Worm (Caenorhabditis elegans) whole organism, young adult: Measurements from ENCODE around the gene M70.5.
A peak's percentile ranks its signal among the peaks of the same experiment; 100 is the strongest.

ENCODE experiments used
- F37B4.10 ChIP-seq: fragments of 200-800 bp; sonication (Bioruptor generic); IDR thresholded peaks from 2 replicates; pipeline ENCODE4 v1.3.6; 2022; ENCODE audit warnings: missing genetic modification characterization, missing compliant biosample characterization
- F49E8.2 ChIP-seq: sonication (generic microtip); optimal IDR thresholded peaks from 3 replicates; lab custom pipeline; 2017; ENCODE audit warnings: missing genetic modification characterization, mild to moderate bottlenecking, missing compliant biosample characterization, antibody characterized with exemption, moderate library complexity; ENCODE audit not compliant: insufficient read depth
- F52B5.7 ChIP-seq: sonication (generic microtip); optimal IDR thresholded peaks from 2 replicates; lab custom pipeline; 2016; ENCODE audit warnings: mild to moderate bottlenecking, missing genetic modification characterization, missing compliant biosample characterization
- F57A8.1 ChIP-seq: fragments of 200-800 bp; sonication (Bioruptor generic); optimal IDR thresholded peaks from 2 replicates; lab custom pipeline; 2018; ENCODE audit warnings: mild to moderate bottlenecking, missing genetic modification characterization, moderate library complexity, missing compliant biosample characterization
- F57C9.4 ChIP-seq: sonication (generic microtip); optimal IDR thresholded peaks from 2 replicates; lab custom pipeline; 2017; ENCODE audit warnings: mild to moderate bottlenecking, missing genetic modification characterization, missing compliant biosample characterization
- ama-1 ChIP-seq, 3 experiments: fragments of 150-350 bp in 1 of 3; sonication (generic microtip) in 2 of 3; optimal IDR thresholded peaks; 2 replicates each; lab custom pipeline; 2014 to 2018; ENCODE audit warnings: missing biosample characterization in 2 of 3, missing genetic modification characterization in 2 of 3, missing genetic modification reagents in 2 of 3
- atf-7 ChIP-seq: sonication (generic microtip); optimal IDR thresholded peaks from 2 replicates; lab custom pipeline; 2017; ENCODE audit warnings: mild to moderate bottlenecking, missing genetic modification characterization, missing compliant biosample characterization
- attf-5 ChIP-seq: fragments of 200-800 bp; sonication (Bioruptor generic); optimal IDR thresholded peaks from 2 replicates; lab custom pipeline; 2018; ENCODE audit warnings: mild to moderate bottlenecking, missing genetic modification characterization, missing compliant biosample characterization
- attf-6 ChIP-seq: fragments of 200-800 bp; sonication (Bioruptor generic); IDR thresholded peaks from 2 replicates; pipeline ENCODE4 v1.3.6; 2022; ENCODE audit warnings: missing genetic modification reagents, missing genetic modification characterization, missing compliant biosample characterization
- bed-1 ChIP-seq: fragments of 200-800 bp; sonication (Bioruptor generic); IDR thresholded peaks from 2 replicates; pipeline ENCODE4 v1.3.6; 2022; ENCODE audit warnings: missing genetic modification reagents, missing genetic modification characterization, missing compliant biosample characterization
- ccch-3 ChIP-seq: fragments of 200-800 bp; sonication (Bioruptor generic); optimal IDR thresholded peaks from 2 replicates; lab custom pipeline; 2018; ENCODE audit warnings: mild to moderate bottlenecking, missing genetic modification characterization, missing compliant biosample characterization
- cebp-2 ChIP-seq: fragments of 200-800 bp; sonication (Bioruptor generic); IDR thresholded peaks from 2 replicates; pipeline ENCODE4 v1.3.6; 2022; ENCODE audit warnings: missing genetic modification characterization, missing compliant biosample characterization
- ceh-100 ChIP-seq: fragments of 200-800 bp; sonication (Bioruptor generic); IDR thresholded peaks from 2 replicates; pipeline ENCODE4 v1.3.6; 2022; ENCODE audit warnings: missing genetic modification reagents, missing genetic modification characterization, missing compliant biosample characterization
- ceh-79 ChIP-seq: sonication (generic microtip); optimal IDR thresholded peaks from 2 replicates; lab custom pipeline; 2017; ENCODE audit warnings: mild to moderate bottlenecking, missing genetic modification characterization, missing compliant biosample characterization
- dox-1 ChIP-seq: fragments of 200-800 bp; sonication (Bioruptor generic); IDR thresholded peaks from 2 replicates; pipeline ENCODE4 v1.3.6; 2022; ENCODE audit warnings: missing genetic modification reagents, missing genetic modification characterization, missing compliant biosample characterization
- dpff-1 ChIP-seq: sonication (generic microtip); optimal IDR thresholded peaks from 2 replicates; lab custom pipeline; 2017; ENCODE audit warnings: mild to moderate bottlenecking, missing genetic modification characterization, missing compliant biosample characterization
- ekl-4 ChIP-seq: fragments of 200-800 bp; sonication (Bioruptor generic); IDR thresholded peaks from 2 replicates; pipeline ENCODE4 v1.3.6; 2022; ENCODE audit warnings: missing genetic modification reagents, missing genetic modification characterization, missing compliant biosample characterization
- ets-4 ChIP-seq: fragments of 200-800 bp; sonication (Bioruptor generic); optimal IDR thresholded peaks from 2 replicates; lab custom pipeline; 2018; ENCODE audit warnings: mild to moderate bottlenecking, missing genetic modification characterization, missing compliant biosample characterization
- gei-17 ChIP-seq: fragments of 200-800 bp; sonication (Bioruptor generic); optimal IDR thresholded peaks from 2 replicates; lab custom pipeline; 2018; ENCODE audit warnings: mild to moderate bottlenecking, missing genetic modification characterization, missing compliant biosample characterization
- hmg-20 ChIP-seq: fragments of 200-800 bp; sonication (Bioruptor generic); IDR thresholded peaks from 2 replicates; pipeline ENCODE4 v1.3.6; 2022; ENCODE audit warnings: missing genetic modification reagents, missing genetic modification characterization, missing compliant biosample characterization
- let-526 ChIP-seq: fragments of 200-800 bp; sonication (Bioruptor generic); IDR thresholded peaks from 2 replicates; pipeline ENCODE4 v1.3.6; 2022; ENCODE audit warnings: missing genetic modification reagents, missing genetic modification characterization, missing compliant biosample characterization
- let-607 ChIP-seq, 2 experiments: fragments of 200-800 bp in 1 of 2; sonication (Bioruptor generic) in 1 of 2; sonication (generic microtip) in 1 of 2; optimal IDR thresholded peaks; 2 replicates each; lab custom pipeline; 2016 to 2018; ENCODE audit warnings: mild to moderate bottlenecking in 2 of 2, missing compliant biosample characterization in 2 of 2, missing genetic modification characterization in 2 of 2, moderate library complexity in 2 of 2, missing genotype in 1 of 2
- lin-35 ChIP-seq, 3 experiments: fragments of 150-350 bp in 2 of 3; sonication (generic microtip) in 1 of 3; optimal IDR thresholded peaks; 2 replicates each; lab custom pipeline; 2014 to 2018; ENCODE audit warnings: missing biosample characterization in 3 of 3, missing genetic modification characterization in 3 of 3, missing genetic modification reagents in 3 of 3
- lin-54 ChIP-seq: fragments of 200-800 bp; sonication (Bioruptor generic); optimal IDR thresholded peaks from 2 replicates; lab custom pipeline; 2018; ENCODE audit warnings: mild to moderate bottlenecking, missing genetic modification characterization, missing compliant biosample characterization
- lsl-1 ChIP-seq: fragments of 200-800 bp; sonication (Bioruptor generic); optimal IDR thresholded peaks from 2 replicates; lab custom pipeline; 2018; ENCODE audit warnings: mild to moderate bottlenecking, missing genetic modification characterization, moderate library complexity, missing compliant biosample characterization
- madf-6 ChIP-seq: fragments of 200-800 bp; sonication (Bioruptor generic); IDR thresholded peaks from 2 replicates; pipeline ENCODE4 v1.3.6; 2022; ENCODE audit warnings: missing genetic modification reagents, missing genetic modification characterization, missing compliant biosample characterization
- madf-8 ChIP-seq: fragments of 200-800 bp; sonication (Bioruptor generic); conservative IDR thresholded peaks from 2 replicates; pipeline ENCODE4 v1.3.6; 2022; ENCODE audit warnings: missing genetic modification reagents, missing genetic modification characterization, missing compliant biosample characterization
- mcd-1 ChIP-seq: fragments of 200-800 bp; sonication (Bioruptor generic); IDR thresholded peaks from 2 replicates; pipeline ENCODE4 v1.3.6; 2022; ENCODE audit warnings: missing genetic modification reagents, missing genetic modification characterization, missing compliant biosample characterization
- nfyb-1 ChIP-seq: fragments of 200-800 bp; sonication (Bioruptor generic); IDR thresholded peaks from 2 replicates; pipeline ENCODE4 v1.3.6; 2022; ENCODE audit warnings: missing genetic modification reagents, missing genetic modification characterization, missing compliant biosample characterization
- nhr-120 ChIP-seq: fragments of 200-800 bp; sonication (Bioruptor generic); IDR thresholded peaks from 2 replicates; pipeline ENCODE4 v1.3.6; 2022; ENCODE audit warnings: missing genetic modification characterization, missing compliant biosample characterization
- pha-4 ChIP-seq: fragments of 150-350 bp; sonication (generic microtip); optimal IDR thresholded peaks from 2 replicates; lab custom pipeline; 2014; ENCODE audit warnings: missing biosample characterization, missing genetic modification reagents, missing genetic modification characterization
- rcor-1 ChIP-seq: fragments of 200-800 bp; sonication (Bioruptor generic); IDR thresholded peaks from 2 replicates; pipeline ENCODE4 v1.3.6; 2022; ENCODE audit warnings: missing genetic modification reagents, missing genetic modification characterization, missing compliant biosample characterization
- rec-8 ChIP-seq, 2 experiments: sonication (generic microtip); optimal IDR thresholded peaks; 2 replicates each; lab custom pipeline; 2016; ENCODE audit warnings: mild to moderate bottlenecking in 2 of 2, missing genetic modification characterization in 2 of 2, missing genetic modification reagents in 2 of 2, missing genotype in 2 of 2, missing biosample characterization in 1 of 2, missing compliant biosample characterization in 1 of 2, moderate library complexity in 1 of 2
- sea-2 ChIP-seq: fragments of 200-800 bp; sonication (Bioruptor generic); IDR thresholded peaks from 2 replicates; pipeline ENCODE4 v1.3.6; 2022; ENCODE audit warnings: missing genetic modification characterization, missing compliant biosample characterization
- xnd-1 ChIP-seq: sonication (generic microtip); optimal IDR thresholded peaks from 2 replicates; lab custom pipeline; 2016; ENCODE audit warnings: missing genotype, missing genetic modification reagents, missing genetic modification characterization, missing compliant biosample characterization
- zfh-2 ChIP-seq: fragments of 200-800 bp; sonication (Bioruptor generic); conservative IDR thresholded peaks from 2 replicates; pipeline ENCODE4 v1.3.6; 2022; ENCODE audit warnings: missing genetic modification reagents, missing genetic modification characterization, missing compliant biosample characterization
- zim-3 ChIP-seq: sonication (generic microtip); optimal IDR thresholded peaks from 2 replicates; lab custom pipeline; 2017; ENCODE audit warnings: mild to moderate bottlenecking, missing genetic modification characterization, moderate library complexity, missing compliant biosample characterization
- ztf-18 ChIP-seq: sonication (generic microtip); optimal IDR thresholded peaks from 2 replicates; lab custom pipeline; 2016; ENCODE audit warnings: missing genotype, mild to moderate bottlenecking, missing genetic modification characterization, missing compliant biosample characterization

The M70.5 gene

DNA sequence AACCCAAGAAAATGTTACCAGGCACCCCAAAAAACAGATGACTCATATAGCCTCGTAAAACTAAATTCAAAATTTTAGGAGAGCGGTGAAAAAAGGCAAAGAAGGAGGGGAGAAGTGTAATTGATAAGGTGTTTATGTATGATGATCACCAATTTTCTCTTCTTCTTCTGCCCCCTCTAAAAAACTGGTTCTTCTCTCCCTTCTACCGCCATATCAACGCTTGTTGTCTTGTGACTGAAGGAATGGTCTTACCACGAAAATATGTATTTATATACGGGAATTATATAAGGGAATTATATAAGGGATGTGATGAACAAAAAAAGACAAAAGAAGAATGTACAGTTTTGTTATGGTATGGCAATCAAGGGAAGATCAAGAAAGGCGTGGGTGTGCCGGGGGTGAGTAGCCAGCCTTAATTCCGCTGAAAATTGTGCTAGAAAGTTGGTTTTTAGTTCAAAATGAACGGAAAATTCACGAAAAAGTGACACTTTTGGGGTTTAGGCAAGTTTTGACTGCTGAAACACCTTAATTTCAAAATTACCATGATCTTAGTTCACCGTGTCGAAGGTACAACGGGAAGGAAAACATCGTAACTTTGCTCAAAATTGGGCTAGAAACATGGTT is 6.0 kb upstream of the M70.5 start (continued):
- no peak for TF ChIP-seq rec-8 (tag; optimal IDR thresholded peaks at IDR 0.05; lab: Kevin White, UChicago)
- no peak for TF ChIP-seq pha-4 (tag; lab: Kevin White, UChicago)
- no peak for TF ChIP-seq ceh-100
- no peak for TF ChIP-seq hmg-20 (GFP tag; lab: Robert Waterston, UW)
- peak; percentile 17 for TF ChIP-seq atf-7 (tag; lab: Kevin White, UChicago)
- TF ChIP-seq ztf-18: no peak
- TF ChIP-seq F37B4.10 (GFP tag; lab: Robert Waterston, UW): no peak
- TF ChIP-seq ceh-79: no peak
- TF ChIP-seq lin-54 (GFP tag; lab: Kevin White, UChicago): no peak
- TF ChIP-seq lin-35 (GFP tag; optimal IDR thresholded peaks at IDR 0.05; lab: Kevin White, UChicago): no peak
- TF ChIP-seq attf-6 (GFP tag; lab: Robert Waterston, UW): no peak
- TF ChIP-seq F57A8.1: no peak
- TF ChIP-seq F49E8.2 (tag; lab: Kevin White, UChicago): no peak
- TF ChIP-seq cebp-2 (GFP tag; lab: Robert Waterston, UW): no peak
- TF ChIP-seq zfh-2 (GFP tag; lab: Robert Waterston, UW): no peak
- no peak for TF ChIP-seq bed-1 (GFP tag; lab: Robert Waterston, UW)
- no peak for TF ChIP-seq rcor-1
- TF ChIP-seq F57C9.4: no peak
- TF ChIP-seq nfyb-1: 0 out of 2 replicates have a peak, but pooled peaks have one; percentile 11
- no peak for TF ChIP-seq attf-5
- TF ChIP-seq dpff-1 (tag; lab: Kevin White, UChicago): no peak
- peak; percentile 65 for TF ChIP-seq ama-1 (optimal IDR thresholded peaks at IDR 0.05; lab: Kevin White, UChicago)
- TF ChIP-seq ama-1 (GFP tag; optimal IDR thresholded peaks at IDR 0.05; lab: Kevin White, UChicago): no peak
- no peak for TF ChIP-seq nhr-120 (GFP tag; lab: Robert Waterston, UW)
- peak in 1 of 2 experiments; percentile 3 for TF ChIP-seq let-607 (tag; optimal IDR thresholded peaks at IDR 0.05; lab: Kevin White, UChicago)
- TF ChIP-seq, all 124 proteins: peak for 12

DNA sequence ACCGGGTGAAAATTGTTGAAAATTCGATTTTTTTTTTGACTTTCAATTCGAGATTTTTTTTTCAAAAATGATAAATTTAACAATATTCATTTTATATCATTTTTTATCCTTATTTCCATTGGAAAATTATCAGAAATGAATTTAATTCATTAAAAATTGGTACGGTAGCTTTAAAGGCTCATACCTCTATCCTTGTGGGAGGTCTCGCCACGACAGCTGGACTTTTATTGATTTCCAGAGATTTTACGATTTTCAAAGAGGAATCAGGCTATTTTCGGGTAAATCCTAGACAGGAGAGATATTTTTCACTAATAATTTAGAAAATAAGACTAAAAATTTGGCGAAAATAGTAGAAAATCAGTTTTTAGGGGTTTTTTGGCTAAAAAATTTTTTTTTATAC is 1.1 kb upstream of the M70.5 start:
- peak; percentile 67 for TF ChIP-seq madf-6 (GFP tag; lab: Robert Waterston, UW)
- TF ChIP-seq mcd-1 (GFP tag; lab: Robert Waterston, UW): peak; percentile 33; the same call in 1 of the 2 replicates
- TF ChIP-seq lsl-1 (GFP tag; lab: Kevin White, UChicago): peak; percentile 58
- peak; percentile 17; the same call in 1 of the 2 replicates for TF ChIP-seq madf-8 (GFP tag; lab: Robert Waterston, UW)
- TF ChIP-seq xnd-1 (tag; lab: Kevin White, UChicago): peak; percentile 68

DNA sequence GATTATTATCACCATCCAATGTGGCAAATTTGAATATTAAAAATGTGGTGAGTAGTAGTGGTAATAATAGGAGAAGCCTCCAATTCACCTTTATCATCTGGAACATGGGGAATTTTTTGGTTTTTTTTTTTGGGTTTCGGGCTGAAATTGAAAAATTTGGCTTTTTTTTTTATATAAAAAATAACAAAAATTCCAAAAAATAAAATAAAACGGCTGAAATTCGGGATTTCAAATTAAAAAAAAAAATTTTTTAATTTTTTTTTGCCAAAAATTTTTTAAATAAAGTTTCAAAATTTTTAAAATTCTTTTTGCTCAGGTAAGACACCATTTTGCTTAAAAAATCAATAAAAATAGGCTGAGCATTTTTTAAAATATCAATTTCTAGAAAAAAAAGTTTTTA is 11.9 kb downstream of the M70.5 start, which contains the start of gene famp-1:
Gene famp-1, minus strand, starts transcription at position 101 of the 400 bp plus-strand sequence.
- no peak for TF ChIP-seq zim-3 (tag; lab: Kevin White, UChicago)
- TF ChIP-seq ekl-4 (GFP tag; lab: Robert Waterston, UW): no peak
- TF ChIP-seq lin-35 (GFP tag; optimal IDR thresholded peaks at IDR 0.05; lab: Kevin White, UChicago): no peak
- no peak for TF ChIP-seq F52B5.7 (tag; lab: Kevin White, UChicago)
- TF ChIP-seq ccch-3 (GFP tag; lab: Kevin White, UChicago): no peak
- no peak for TF ChIP-seq dox-1
- no peak for TF ChIP-seq sea-2 (GFP tag; lab: Robert Waterston, UW)
- TF ChIP-seq ets-4 (GFP tag; lab: Kevin White, UChicago): no peak
- TF ChIP-seq atf-7 (tag; lab: Kevin White, UChicago): no peak
- no peak for TF ChIP-seq gei-17 (GFP tag; lab: Kevin White, UChicago)
- no peak for TF ChIP-seq let-526 (GFP tag; lab: Robert Waterston, UW)
